Fruit fly (Drosophila melanogaster) whole organism, embryonic: Measurements from ENCODE around the gene Leash.

Experiments
- Antp ChIP-seq: fragments of 200-800 bp; sonication (Bioruptor generic); optimal IDR thresholded peaks from 3 replicates; lab custom pipeline; 2016; ENCODE audit warnings: missing biosample characterization, missing genetic modification characterization
- Bdp1 ChIP-seq: fragments of 200-800 bp; sonication (Bioruptor generic); optimal IDR thresholded peaks from 3 replicates; lab custom pipeline; 2016; ENCODE audit warnings: missing biosample characterization, missing genetic modification characterization
- Bgb ChIP-seq: fragments of 200-800 bp; sonication (Bioruptor generic); IDR thresholded peaks from 2 replicates; pipeline ENCODE4 v1.3.6; 2022; ENCODE audit warnings: missing biosample characterization, missing genetic modification characterization; ENCODE audit not compliant: partially characterized antibody
- C15 ChIP-seq: fragments of 200-800 bp; sonication (Bioruptor generic); IDR thresholded peaks from 3 replicates; pipeline ENCODE4 v1.3.6; 2022; ENCODE audit warnings: missing biosample characterization, missing genetic modification characterization
- CG10654 ChIP-seq: fragments of 200-800 bp; sonication (Bioruptor generic); optimal IDR thresholded peaks from 2 replicates; lab custom pipeline; 2016; ENCODE audit warnings: missing biosample characterization, missing genetic modification characterization
- CG13424 ChIP-seq: fragments of 200-800 bp; sonication (Bioruptor generic); optimal IDR thresholded peaks from 2 replicates; lab custom pipeline; 2019; ENCODE audit warnings: missing biosample characterization, mild to moderate bottlenecking, missing genetic modification characterization, moderate library complexity
- CG14860 ChIP-seq: fragments of 200-800 bp; sonication (Bioruptor generic); IDR thresholded peaks from 3 replicates; pipeline ENCODE4 v1.3.6; 2022; ENCODE audit warnings: missing biosample characterization, missing genetic modification characterization; ENCODE audit not compliant: partially characterized antibody
- CG15011 ChIP-seq: fragments of 200-800 bp; sonication (Bioruptor generic); optimal IDR thresholded peaks from 3 replicates; lab custom pipeline; 2018; ENCODE audit warnings: missing biosample characterization, mild to moderate bottlenecking, missing genetic modification characterization
- CG15073 ChIP-seq: fragments of 200-800 bp; sonication (Bioruptor generic); optimal IDR thresholded peaks from 2 replicates; lab custom pipeline; 2016; ENCODE audit warnings: missing biosample characterization, missing genetic modification characterization
- CG1603 ChIP-seq: fragments of 200-800 bp; sonication (Bioruptor generic); optimal IDR thresholded peaks from 2 replicates; lab custom pipeline; 2019; ENCODE audit warnings: missing biosample characterization, mild to moderate bottlenecking, missing genetic modification characterization, moderate library complexity
- CG17802 ChIP-seq: fragments of 200-800 bp; sonication (Bioruptor generic); optimal IDR thresholded peaks from 2 replicates; lab custom pipeline; 2018; ENCODE audit warnings: missing biosample characterization, mild to moderate bottlenecking, missing genetic modification characterization, moderate library complexity
- CG1792 ChIP-seq: fragments of 200-800 bp; sonication (Bioruptor generic); optimal IDR thresholded peaks from 2 replicates; lab custom pipeline; 2016; ENCODE audit warnings: missing biosample characterization, missing genetic modification characterization
- CG2678 ChIP-seq: fragments of 200-800 bp; sonication (Bioruptor generic); optimal IDR thresholded peaks from 3 replicates; lab custom pipeline; 2019; ENCODE audit warnings: missing biosample characterization, mild to moderate bottlenecking, missing genetic modification characterization, moderate library complexity
- CG34422 ChIP-seq: fragments of 200-800 bp; sonication (Bioruptor generic); IDR thresholded peaks from 3 replicates; pipeline ENCODE4 v1.3.6; 2022; ENCODE audit warnings: missing biosample characterization, missing genetic modification characterization
- CG6272 ChIP-seq: fragments of 200-800 bp; sonication (Bioruptor generic); IDR thresholded peaks from 2 replicates; pipeline ENCODE4 v1.3.6; 2022; ENCODE audit warnings: missing biosample characterization, missing genetic modification characterization
- CG6791 ChIP-seq: fragments of 200-800 bp; sonication (Bioruptor generic); IDR thresholded peaks from 3 replicates; pipeline ENCODE4 v1.3.6; 2022; ENCODE audit warnings: missing biosample characterization, missing genetic modification characterization; ENCODE audit not compliant: partially characterized antibody
- CG6813 ChIP-seq: fragments of 200-800 bp; sonication (Bioruptor generic); optimal IDR thresholded peaks from 2 replicates; lab custom pipeline; 2017; ENCODE audit warnings: missing biosample characterization, missing genetic modification characterization, mild to moderate bottlenecking, moderate library complexity, missing genetic modification reagents
- CG6854 ChIP-seq: fragments of 200-800 bp; sonication (Bioruptor generic); optimal IDR thresholded peaks from 3 replicates; lab custom pipeline; 2017; ENCODE audit warnings: missing biosample characterization, mild to moderate bottlenecking, missing genetic modification characterization
- CG8765 ChIP-seq: fragments of 200-800 bp; sonication (Bioruptor generic); IDR thresholded peaks from 2 replicates; pipeline ENCODE4 v1.3.6; 2022; ENCODE audit warnings: missing biosample characterization, missing genetic modification characterization
- E2f2 ChIP-seq: fragments of 200-800 bp; sonication (Bioruptor generic); IDR thresholded peaks from 2 replicates; pipeline ENCODE4 v1.3.6; 2022; ENCODE audit warnings: missing biosample characterization, missing genetic modification characterization
- Ets65A ChIP-seq: fragments of 200-800 bp; sonication (Bioruptor generic); peaks from one replicate; lab custom pipeline; 2016; ENCODE audit warnings: missing biosample characterization, missing genetic modification characterization
- Gsc ChIP-seq: fragments of 200-800 bp; sonication (Bioruptor generic); IDR thresholded peaks from 2 replicates; pipeline ENCODE4 v1.3.6; 2022; ENCODE audit warnings: missing biosample characterization, missing genetic modification characterization
- HLH4C ChIP-seq: fragments of 200-800 bp; sonication (Bioruptor generic); IDR thresholded peaks from 3 replicates; pipeline ENCODE4 v1.3.6; 2022; ENCODE audit warnings: missing biosample characterization, missing genetic modification characterization; ENCODE audit not compliant: partially characterized antibody
- MBD-R2 ChIP-seq: fragments of 200-800 bp; sonication (Bioruptor generic); IDR thresholded peaks from 2 replicates; pipeline ENCODE4 v1.3.6; 2022; ENCODE audit warnings: missing biosample characterization, missing genetic modification characterization
- Med ChIP-seq: fragments of 200-800 bp; sonication (Bioruptor generic); peaks from one replicate; lab custom pipeline; 2016; ENCODE audit warnings: missing biosample characterization, missing genetic modification characterization, mild to moderate bottlenecking, inconsistent platforms, moderate library complexity
- NfI ChIP-seq: fragments of 200-800 bp; sonication (Bioruptor generic); optimal IDR thresholded peaks from 3 replicates; lab custom pipeline; 2018; ENCODE audit warnings: missing biosample characterization, mild to moderate bottlenecking, missing genetic modification characterization, moderate library complexity
- Tbp ChIP-seq: fragments of >200 bp; optimal IDR thresholded peaks from 2 replicates; lab custom pipeline; 2018; ENCODE audit warnings: missing biosample characterization, missing genetic modification characterization
- al ChIP-seq: fragments of 200-800 bp; sonication (Bioruptor generic); IDR thresholded peaks from 2 replicates; pipeline ENCODE4 v1.3.6; 2022; ENCODE audit warnings: missing biosample characterization, missing genetic modification characterization
- amos ChIP-seq: fragments of 200-800 bp; sonication (Bioruptor generic); IDR thresholded peaks from 2 replicates; pipeline ENCODE4 v1.3.6; 2022; ENCODE audit warnings: missing biosample characterization, missing genetic modification characterization; ENCODE audit not compliant: partially characterized antibody
- cad ChIP-seq: fragments of >200 bp; optimal IDR thresholded peaks from 2 replicates; lab custom pipeline; 2017; ENCODE audit warnings: missing biosample characterization, missing genetic modification characterization
- caup ChIP-seq: fragments of 200-800 bp; sonication (Bioruptor generic); optimal IDR thresholded peaks from 3 replicates; lab custom pipeline; 2017; ENCODE audit warnings: missing biosample characterization, mild to moderate bottlenecking, missing genetic modification characterization, moderate library complexity; ENCODE audit not compliant: severe bottlenecking
- chif ChIP-seq, 2 experiments: fragments of 200-800 bp; sonication (Bioruptor generic); optimal IDR thresholded peaks; 3 replicates each; lab custom pipeline; 2016; ENCODE audit warnings: missing biosample characterization in 2 of 2, missing genetic modification characterization in 2 of 2
- ci ChIP-seq: fragments of 200-800 bp; sonication (Bioruptor generic); IDR thresholded peaks from 3 replicates; pipeline ENCODE4 v1.3.6; 2022; ENCODE audit warnings: missing biosample characterization, missing genetic modification characterization
- cwo ChIP-seq: fragments of 200-800 bp; sonication (Bioruptor generic); optimal IDR thresholded peaks from 3 replicates; lab custom pipeline; 2017; ENCODE audit warnings: missing biosample characterization, missing genetic modification characterization, mild to moderate bottlenecking, moderate library complexity, missing genetic modification reagents
- dimm ChIP-seq: fragments of 200-800 bp; sonication (Bioruptor generic); IDR thresholded peaks from 2 replicates; pipeline ENCODE4 v1.3.6; 2022; ENCODE audit warnings: missing biosample characterization, missing genetic modification characterization
- dysf ChIP-seq: fragments of 200-800 bp; sonication (Bioruptor generic); IDR thresholded peaks from 3 replicates; pipeline ENCODE4 v1.3.6; 2022; ENCODE audit warnings: missing biosample characterization, missing genetic modification characterization
- ems ChIP-seq: fragments of 200-800 bp; sonication (Bioruptor generic); optimal IDR thresholded peaks from 3 replicates; lab custom pipeline; 2016; ENCODE audit warnings: missing biosample characterization, missing genetic modification characterization
- fd64A ChIP-seq: fragments of 200-800 bp; sonication (Bioruptor generic); optimal IDR thresholded peaks from 3 replicates; lab custom pipeline; 2018; ENCODE audit warnings: missing biosample characterization, mild to moderate bottlenecking, missing genetic modification characterization
- grau ChIP-seq: fragments of 200-800 bp; optimal IDR thresholded peaks from 3 replicates; lab custom pipeline; 2019; ENCODE audit warnings: missing biosample characterization, mild to moderate bottlenecking, missing genetic modification characterization, moderate library complexity
- h ChIP-seq: fragments of >200 bp; optimal IDR thresholded peaks from 2 replicates; lab custom pipeline; 2017
- jumu ChIP-seq: fragments of 200-800 bp; sonication (Bioruptor generic); optimal IDR thresholded peaks from 3 replicates; lab custom pipeline; 2016; ENCODE audit warnings: missing biosample characterization, missing genetic modification characterization
- ken ChIP-seq: fragments of 200-800 bp; sonication (Bioruptor generic); IDR thresholded peaks from 3 replicates; pipeline ENCODE4 v1.3.6; 2022; ENCODE audit warnings: missing biosample characterization, missing genetic modification characterization
- nau ChIP-seq: fragments of 200-800 bp; sonication (Bioruptor generic); optimal IDR thresholded peaks from 3 replicates; lab custom pipeline; 2017; ENCODE audit warnings: missing biosample characterization, mild to moderate bottlenecking, missing genetic modification characterization, missing genetic modification reagents
- nom ChIP-seq: fragments of 200-800 bp; sonication (Bioruptor generic); optimal IDR thresholded peaks from 2 replicates; lab custom pipeline; 2017; ENCODE audit warnings: missing biosample characterization, missing genetic modification characterization, mild to moderate bottlenecking, moderate library complexity, missing genetic modification reagents
- onecut ChIP-seq: fragments of 200-800 bp; sonication (Bioruptor generic); IDR thresholded peaks from 2 replicates; pipeline ENCODE4 v1.3.6; 2022; ENCODE audit warnings: missing biosample characterization, missing genetic modification characterization
- pita ChIP-seq: fragments of 200-800 bp; sonication (Bioruptor generic); optimal IDR thresholded peaks from 2 replicates; lab custom pipeline; 2017; ENCODE audit warnings: missing biosample characterization, mild to moderate bottlenecking, missing genetic modification characterization
- pnt ChIP-seq: fragments of 200-800 bp; sonication (Bioruptor generic); optimal IDR thresholded peaks from 3 replicates; lab custom pipeline; 2016; ENCODE audit warnings: missing biosample characterization, missing genetic modification characterization
- ranshi ChIP-seq: fragments of 200-800 bp; sonication (Bioruptor generic); IDR thresholded peaks from 2 replicates; pipeline ENCODE4 v1.3.6; 2022; ENCODE audit warnings: missing biosample characterization, missing genetic modification characterization
- sug ChIP-seq: fragments of 200-800 bp; optimal IDR thresholded peaks from 2 replicates; lab custom pipeline; 2019; ENCODE audit warnings: missing biosample characterization, mild to moderate bottlenecking, missing genetic modification characterization, moderate library complexity
- usp ChIP-seq: fragments of >200 bp; optimal IDR thresholded peaks from 2 replicates; lab custom pipeline; 2017; ENCODE audit warnings: missing biosample characterization, missing genetic modification characterization
- zen ChIP-seq: fragments of 200-800 bp; sonication (Bioruptor generic); optimal IDR thresholded peaks from 3 replicates; lab custom pipeline; 2018; ENCODE audit warnings: missing biosample characterization, mild to moderate bottlenecking, missing genetic modification characterization, moderate library complexity

The Leash gene

DNA sequence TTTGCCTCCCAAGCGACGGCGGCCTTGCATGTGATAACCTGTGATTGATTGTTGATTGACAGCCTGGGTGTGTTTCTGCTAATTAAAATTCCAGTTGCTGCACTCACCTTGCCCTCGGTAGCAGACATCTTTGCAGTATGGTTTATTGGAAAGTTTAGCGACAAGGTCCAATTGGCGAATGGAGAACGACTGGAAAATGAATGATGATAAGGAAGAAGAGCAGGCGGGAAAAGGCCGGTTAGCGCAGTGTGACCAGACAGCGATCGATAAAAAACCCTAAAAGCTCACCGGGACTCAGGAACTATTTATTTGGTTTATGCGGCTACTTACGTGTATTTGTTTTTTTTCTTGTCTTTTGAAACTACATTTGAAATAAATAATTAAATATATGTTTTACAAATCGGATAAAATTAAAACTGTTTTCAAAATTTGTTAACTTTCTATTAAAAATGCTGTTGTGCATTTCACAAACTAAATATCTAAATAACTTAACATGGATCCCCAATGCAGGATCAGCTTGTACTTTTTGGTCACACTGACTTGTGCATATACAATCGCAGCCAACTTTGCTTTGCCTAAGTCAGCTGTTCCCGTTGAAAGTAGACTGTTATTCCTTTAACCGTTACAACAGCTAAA is 13.1 kb upstream of the Leash start, which contains the start of gene Fdh (continued):
- peak; percentile 21 for TF ChIP-seq ems
- TF ChIP-seq CG14860 = no peak
- peak; percentile 43 for TF ChIP-seq zen
- no peak for TF ChIP-seq CG8765 (GFP tag; lab: Robert Waterston, UW)
- TF ChIP-seq Antp (GFP tag; lab: Kevin White, UChicago) = no peak
- no peak for TF ChIP-seq CG6791 (GFP tag; lab: Robert Waterston, UW)
- no peak for TF ChIP-seq CG17802 (tag; lab: Kevin White, UChicago)
- TF ChIP-seq cad = no peak
- TF ChIP-seq CG15011 = no peak
- no peak for TF ChIP-seq Bdp1 (GFP tag; lab: Kevin White, UChicago)
- TF ChIP-seq HLH4C (GFP tag; lab: Robert Waterston, UW) = no peak
- no peak for TF ChIP-seq dimm (GFP tag; lab: Robert Waterston, UW)
- TF ChIP-seq Ets65A (GFP tag; lab: Kevin White, UChicago) = peak; percentile 79

- TF ChIP-seq Med (GFP tag; lab: Kevin White, UChicago) (peak; percentile 1), h (lab: Kevin White, UChicago) (no peak), sug (no peak), E2f2 (GFP tag; lab: Robert Waterston, UW) (no peak), NfI (GFP tag; lab: Kevin White, UChicago) (no peak), CG6272 (GFP tag; lab: Robert Waterston, UW) (no peak), C15 (GFP tag; lab: Robert Waterston, UW) (no peak), ci (GFP tag; lab: Robert Waterston, UW) (no peak), CG10654 (GFP tag; lab: Kevin White, UChicago) (no peak), CG2678 (tag; lab: Kevin White, UChicago) (no peak), CG6813 (GFP tag; lab: Kevin White, UChicago) (no peak), usp (GFP tag; lab: Kevin White, UChicago) (no peak), ken (GFP tag; lab: Robert Waterston, UW) (no peak), nom (no peak), CG34422 (0 out of 3 replicates have a peak, but pooled peaks have one; percentile 13), CG15073 (GFP tag; lab: Kevin White, UChicago) (no peak), jumu (no peak), chif (GFP tag; optimal IDR thresholded peaks at IDR 0.05; lab: Kevin White, UChicago) (no peak), grau (tag; lab: Kevin White, UChicago) (no peak), Tbp (no peak), Gsc (GFP tag; lab: Robert Waterston, UW) (no peak), dysf (GFP tag; lab: Robert Waterston, UW) (no peak), CG1603 (tag; lab: Kevin White, UChicago) (no peak), Bgb (GFP tag; lab: Robert Waterston, UW) (no peak), CG1792 (GFP tag; lab: Kevin White, UChicago) (no peak), CG6854 (GFP tag; lab: Kevin White, UChicago) (no peak), al (GFP tag; lab: Robert Waterston, UW) (no peak), ranshi (no peak), pnt (no peak), pita (GFP tag; lab: Kevin White, UChicago) (no peak), CG13424 (tag; lab: Kevin White, UChicago) (no peak), fd64A (GFP tag; lab: Kevin White, UChicago) (no peak), amos (GFP tag; lab: Robert Waterston, UW) (no peak), onecut (GFP tag; lab: Robert Waterston, UW) (peak; percentile 98), cwo (GFP tag; lab: Kevin White, UChicago) (no peak), MBD-R2 (GFP tag; lab: Robert Waterston, UW) (0 out of 2 replicates have a peak, but pooled peaks have one; percentile 33), caup (GFP tag; lab: Kevin White, UChicago) (no peak), nau (no peak)
Observed at dm6 chr3R:10872820-10873219, 12.5 kb upstream of the Leash start, which contains the start of gene CG4596. Gene CG4596 (plus strand): TSS chr3R:10873038.
